Worm (Caenorhabditis elegans) whole organism, L2 larva: ENCODE results near the gene F52C6.3.

Source experiments
- ama-1 ChIP-seq: fragments of 150-350 bp; optimal IDR thresholded peaks from 2 replicates; lab custom pipeline; 2018; ENCODE audit warnings: inconsistent platforms
- blmp-1 ChIP-seq: sonication (generic microtip); optimal IDR thresholded peaks from 2 replicates; lab custom pipeline; 2017; ENCODE audit warnings: missing genetic modification characterization, mild to moderate bottlenecking, missing compliant biosample characterization, antibody characterized with exemption, moderate library complexity; ENCODE audit not compliant: insufficient read depth
- ceh-16 ChIP-seq: fragments of 150-350 bp; optimal IDR thresholded peaks from 2 replicates; lab custom pipeline; 2014; ENCODE audit warnings: missing biosample characterization, missing genetic modification characterization
- lin-11 ChIP-seq: fragments of 150-350 bp; sonication (generic microtip); optimal IDR thresholded peaks from 2 replicates; lab custom pipeline; 2014; ENCODE audit warnings: missing biosample characterization, missing genetic modification characterization, inconsistent platforms, mixed read lengths
- nhr-10 ChIP-seq: sonication (generic microtip); optimal IDR thresholded peaks from 2 replicates; lab custom pipeline; 2017; ENCODE audit warnings: missing biosample characterization, missing genetic modification characterization
- nhr-11 ChIP-seq: fragments of 150-350 bp; optimal IDR thresholded peaks from 2 replicates; lab custom pipeline; 2014; ENCODE audit warnings: missing biosample characterization, missing genetic modification characterization
- nhr-12 ChIP-seq: fragments of 150-350 bp; optimal IDR thresholded peaks from 2 replicates; lab custom pipeline; 2014; ENCODE audit warnings: missing biosample characterization, missing genetic modification characterization
- nhr-21 ChIP-seq: fragments of 150-350 bp; optimal IDR thresholded peaks from 2 replicates; lab custom pipeline; 2014; ENCODE audit warnings: missing biosample characterization, missing genetic modification characterization
- snpc-4 ChIP-seq: fragments of 150-350 bp; optimal IDR thresholded peaks from 2 replicates; lab custom pipeline; 2014; ENCODE audit warnings: missing biosample characterization, missing genetic modification characterization
- unc-39 ChIP-seq: fragments of 150-350 bp; optimal IDR thresholded peaks from 2 replicates; lab custom pipeline; 2014; ENCODE audit warnings: missing biosample characterization, missing genetic modification characterization
- unc-55 ChIP-seq: fragments of 150-350 bp; sonication (generic microtip); optimal IDR thresholded peaks from 3 replicates; lab custom pipeline; 2014; ENCODE audit warnings: missing biosample characterization, missing genetic modification reagents, missing genetic modification characterization
- zag-1 ChIP-seq: fragments of 150-350 bp; optimal IDR thresholded peaks from 2 replicates; lab custom pipeline; 2014; ENCODE audit warnings: missing biosample characterization, missing genetic modification characterization

- TF ChIP-seq blmp-1 (tag; lab: Kevin White, UChicago): no peak
- TF ChIP-seq ama-1 (lab: Kevin White, UChicago): no peak
- no peak for TF ChIP-seq ceh-16 (tag; lab: Kevin White, UChicago)
- no peak for TF ChIP-seq snpc-4 (tag; lab: Kevin White, UChicago)
- no peak for TF ChIP-seq unc-39 (tag; lab: Kevin White, UChicago)
- no peak for TF ChIP-seq nhr-21 (tag; lab: Kevin White, UChicago)
- no peak for TF ChIP-seq zag-1 (tag; lab: Kevin White, UChicago)
- no peak for TF ChIP-seq nhr-10 (tag; lab: Kevin White, UChicago)
- no peak for TF ChIP-seq nhr-12 (tag; lab: Kevin White, UChicago)
- TF ChIP-seq nhr-11: no peak
- TF ChIP-seq unc-55 (GFP tag; lab: Kevin White, UChicago): no peak
- no peak for TF ChIP-seq lin-11
Observed at ce11 chrII:1926162-1926561, 1.6 kb downstream of the F52C6.3 start, which contains the start of gene F52C6.2.
